Fruit fly (Drosophila melanogaster) whole organism, embryonic: ENCODE measurements around the gene CG7352.

Source experiments
- Adf1 ChIP-seq: fragments of 200-800 bp; sonication (Bioruptor generic); IDR thresholded peaks from 2 replicates; pipeline ENCODE4 v1.3.6; 2022; ENCODE audit warnings: missing biosample characterization, missing genetic modification characterization
- Atf3 ChIP-seq: fragments of 200-800 bp; sonication (Bioruptor generic); optimal IDR thresholded peaks from 3 replicates; lab custom pipeline; 2016; ENCODE audit warnings: missing biosample characterization, missing genetic modification characterization
- CG10147 ChIP-seq: fragments of 200-800 bp; sonication (Bioruptor generic); optimal IDR thresholded peaks from 2 replicates; lab custom pipeline; 2019; ENCODE audit warnings: missing biosample characterization, mild to moderate bottlenecking, missing genetic modification characterization, moderate library complexity
- CG10274 ChIP-seq: fragments of 200-800 bp; sonication (Bioruptor generic); optimal IDR thresholded peaks from 3 replicates; lab custom pipeline; 2017; ENCODE audit warnings: missing biosample characterization, mild to moderate bottlenecking, missing genetic modification characterization
- CG11504 ChIP-seq: fragments of 200-800 bp; sonication (Bioruptor generic); optimal IDR thresholded peaks from 3 replicates; lab custom pipeline; 2019; ENCODE audit warnings: missing biosample characterization, mild to moderate bottlenecking, missing genetic modification characterization, moderate library complexity
- CG13775 ChIP-seq: fragments of 200-800 bp; sonication (Bioruptor generic); optimal IDR thresholded peaks from 3 replicates; lab custom pipeline; 2017; ENCODE audit warnings: missing biosample characterization, mild to moderate bottlenecking, missing genetic modification characterization
- CG14667 ChIP-seq: fragments of 200-800 bp; sonication (Bioruptor generic); IDR thresholded peaks from 2 replicates; pipeline ENCODE4 v1.3.6; 2022; ENCODE audit warnings: missing biosample characterization, missing genetic modification characterization
- CG1647 ChIP-seq: fragments of 200-800 bp; sonication (Bioruptor generic); optimal IDR thresholded peaks from 3 replicates; lab custom pipeline; 2016; ENCODE audit warnings: missing biosample characterization, missing genetic modification characterization
- CG30020 ChIP-seq: fragments of 200-800 bp; optimal IDR thresholded peaks from 2 replicates; lab custom pipeline; 2019; ENCODE audit warnings: missing biosample characterization, mild to moderate bottlenecking, missing genetic modification characterization, moderate library complexity
- CG30431 ChIP-seq: fragments of 200-800 bp; sonication (Bioruptor generic); optimal IDR thresholded peaks from 2 replicates; lab custom pipeline; 2017; ENCODE audit warnings: missing biosample characterization, missing genetic modification characterization
- CG32767 ChIP-seq: fragments of 200-800 bp; sonication (Bioruptor generic); IDR thresholded peaks from 2 replicates; pipeline ENCODE4 v1.3.6; 2022; ENCODE audit warnings: missing biosample characterization, missing genetic modification characterization
- CG33557 ChIP-seq: fragments of 200-800 bp; sonication (Bioruptor generic); optimal IDR thresholded peaks from 2 replicates; lab custom pipeline; 2019; ENCODE audit warnings: missing biosample characterization, mild to moderate bottlenecking, missing genetic modification characterization, moderate library complexity
- CG3407 ChIP-seq: fragments of 200-800 bp; sonication (Bioruptor generic); optimal IDR thresholded peaks from 2 replicates; lab custom pipeline; 2018; ENCODE audit warnings: missing biosample characterization, mild to moderate bottlenecking, missing genetic modification characterization
- CG4404 ChIP-seq: fragments of 200-800 bp; sonication (Bioruptor generic); IDR thresholded peaks from 2 replicates; pipeline ENCODE4 v1.3.6; 2022; ENCODE audit warnings: missing biosample characterization, missing genetic modification characterization
- CG4707 ChIP-seq: fragments of 200-800 bp; sonication (Bioruptor generic); optimal IDR thresholded peaks from 2 replicates; lab custom pipeline; 2018; ENCODE audit warnings: missing biosample characterization, mild to moderate bottlenecking, missing genetic modification characterization, moderate library complexity
- CG6654 ChIP-seq: fragments of 200-800 bp; sonication (Bioruptor generic); optimal IDR thresholded peaks from 2 replicates; lab custom pipeline; 2017; ENCODE audit warnings: missing biosample characterization, mild to moderate bottlenecking, missing genetic modification characterization
- CG6791 ChIP-seq: fragments of 200-800 bp; sonication (Bioruptor generic); IDR thresholded peaks from 3 replicates; pipeline ENCODE4 v1.3.6; 2022; ENCODE audit warnings: missing biosample characterization, missing genetic modification characterization; ENCODE audit not compliant: partially characterized antibody
- CG9437 ChIP-seq: fragments of 200-800 bp; sonication (Bioruptor generic); optimal IDR thresholded peaks from 2 replicates; lab custom pipeline; 2018; ENCODE audit warnings: missing biosample characterization, mild to moderate bottlenecking, missing genetic modification characterization
- CG9817 ChIP-seq: fragments of 200-800 bp; sonication (Bioruptor generic); optimal IDR thresholded peaks from 2 replicates; lab custom pipeline; 2018; ENCODE audit warnings: missing biosample characterization, mild to moderate bottlenecking, missing genetic modification characterization, moderate library complexity
- CHES-1-like ChIP-seq: fragments of 200-800 bp; sonication (Bioruptor generic); optimal IDR thresholded peaks from 2 replicates; lab custom pipeline; 2016; ENCODE audit warnings: missing biosample characterization, missing genetic modification characterization
- CTCF ChIP-seq: fragments of 200-800 bp; sonication (Bioruptor generic); optimal IDR thresholded peaks from 2 replicates; lab custom pipeline; 2017; ENCODE audit warnings: missing biosample characterization, mild to moderate bottlenecking, missing genetic modification characterization, moderate library complexity
- Dbx ChIP-seq: fragments of 200-800 bp; sonication (Bioruptor generic); IDR thresholded peaks from 3 replicates; pipeline ENCODE4 v1.3.6; 2022; ENCODE audit warnings: missing biosample characterization, missing genetic modification characterization
- Dip3 ChIP-seq: fragments of 200-800 bp; sonication (Bioruptor generic); optimal IDR thresholded peaks from 3 replicates; lab custom pipeline; 2016; ENCODE audit warnings: missing biosample characterization, missing genetic modification characterization
- Ets65A ChIP-seq: fragments of 200-800 bp; sonication (Bioruptor generic); peaks from one replicate; lab custom pipeline; 2016; ENCODE audit warnings: missing biosample characterization, missing genetic modification characterization
- H15 ChIP-seq: fragments of 200-800 bp; sonication (Bioruptor generic); IDR thresholded peaks from 3 replicates; pipeline ENCODE4 v1.3.6; 2022; ENCODE audit warnings: missing biosample characterization, missing genetic modification characterization
- Jarid2 ChIP-seq: fragments of 200-800 bp; sonication (Bioruptor generic); optimal IDR thresholded peaks from 3 replicates; lab custom pipeline; 2017; ENCODE audit warnings: mild to moderate bottlenecking, missing biosample characterization, missing genetic modification reagents, missing genetic modification characterization
- NC2β ChIP-seq: fragments of 200-800 bp; sonication (Bioruptor generic); optimal IDR thresholded peaks from 2 replicates; lab custom pipeline; 2016; ENCODE audit warnings: missing biosample characterization, missing genetic modification characterization
- NFAT ChIP-seq: fragments of 200-800 bp; sonication (Bioruptor generic); IDR thresholded peaks from 2 replicates; pipeline ENCODE4 v1.3.6; 2022; ENCODE audit warnings: missing biosample characterization, missing genetic modification characterization
- Nf-YB ChIP-seq: fragments of 200-800 bp; sonication (Bioruptor generic); optimal IDR thresholded peaks from 3 replicates; lab custom pipeline; 2019; ENCODE audit warnings: missing biosample characterization, mild to moderate bottlenecking, missing genetic modification characterization, moderate library complexity
- Pdp1 ChIP-seq, 2 experiments: fragments of 200-800 bp; sonication (Bioruptor generic); optimal IDR thresholded peaks; 3 replicates each; lab custom pipeline; 2016; ENCODE audit warnings: missing biosample characterization in 2 of 2, missing genetic modification characterization in 2 of 2, mild to moderate bottlenecking in 1 of 2, moderate library complexity in 1 of 2
- Scr ChIP-seq: fragments of 200-800 bp; sonication (Bioruptor generic); IDR thresholded peaks from 2 replicates; pipeline ENCODE4 v1.3.6; 2022; ENCODE audit warnings: missing biosample characterization, missing genetic modification characterization; ENCODE audit not compliant: partially characterized antibody
- Trl ChIP-seq, 3 experiments: fragments of >200 bp in 2 of 3; fragments of 200-800 bp in 1 of 3; sonication (Bioruptor generic) in 1 of 3; optimal IDR thresholded peaks; 2 replicates in 1 of 3; 3 replicates in 2 of 3; lab custom pipeline; 2016 to 2017; ENCODE audit warnings: missing biosample characterization in 1 of 3, missing genetic modification characterization in 1 of 3
- ap ChIP-seq: fragments of 200-800 bp; sonication (Bioruptor generic); IDR thresholded peaks from 2 replicates; pipeline ENCODE4 v1.3.6; 2022; ENCODE audit warnings: missing biosample characterization, missing genetic modification characterization
- btn ChIP-seq: fragments of 200-800 bp; sonication (Bioruptor generic); optimal IDR thresholded peaks from 2 replicates; lab custom pipeline; 2016; ENCODE audit warnings: missing biosample characterization, missing genetic modification characterization
- chinmo ChIP-seq: fragments of 200-800 bp; sonication (Bioruptor generic); IDR thresholded peaks from 4 replicates; pipeline ENCODE4 v1.3.6; 2022; ENCODE audit warnings: missing biosample characterization, missing genetic modification characterization; ENCODE audit not compliant: partially characterized antibody
- dmrt11E ChIP-seq: fragments of 200-800 bp; sonication (Bioruptor generic); optimal IDR thresholded peaks from 3 replicates; lab custom pipeline; 2018; ENCODE audit warnings: missing biosample characterization, mild to moderate bottlenecking, missing genetic modification characterization, moderate library complexity
- dmrt99B ChIP-seq: fragments of 200-800 bp; sonication (Bioruptor generic); optimal IDR thresholded peaks from 2 replicates; lab custom pipeline; 2018; ENCODE audit warnings: missing biosample characterization, mild to moderate bottlenecking, missing genetic modification characterization, moderate library complexity
- dpn ChIP-seq, 2 experiments: fragments of 200-800 bp; sonication (Bioruptor generic); optimal IDR thresholded peaks; 3 replicates each; lab custom pipeline; 2016; ENCODE audit warnings: missing biosample characterization in 2 of 2, missing genetic modification characterization in 2 of 2
- esg ChIP-seq: fragments of 200-800 bp; sonication (Bioruptor generic); conservative IDR thresholded peaks from 2 replicates; pipeline ENCODE4 v1.3.6; 2022; ENCODE audit warnings: missing biosample characterization, missing genetic modification characterization
- fd3F ChIP-seq: fragments of 200-800 bp; sonication (Bioruptor generic); optimal IDR thresholded peaks from 2 replicates; lab custom pipeline; 2018; ENCODE audit warnings: missing biosample characterization, mild to moderate bottlenecking, missing genetic modification characterization, moderate library complexity
- gcm ChIP-seq: fragments of 200-800 bp; sonication (Bioruptor generic); optimal IDR thresholded peaks from 2 replicates; lab custom pipeline; 2019; ENCODE audit warnings: missing biosample characterization, mild to moderate bottlenecking, missing genetic modification characterization, moderate library complexity
- lbe ChIP-seq: fragments of 200-800 bp; sonication (Bioruptor generic); optimal IDR thresholded peaks from 2 replicates; lab custom pipeline; 2016; ENCODE audit warnings: missing biosample characterization, mild to moderate bottlenecking, missing genetic modification characterization
- mirr ChIP-seq: fragments of 200-800 bp; sonication (Bioruptor generic); optimal IDR thresholded peaks from 3 replicates; lab custom pipeline; 2018; ENCODE audit warnings: missing biosample characterization, mild to moderate bottlenecking, missing genetic modification characterization
- sc ChIP-seq, 3 experiments: fragments of >200 bp in 2 of 3; fragments of 200-800 bp in 1 of 3; sonication (Bioruptor generic) in 1 of 3; optimal IDR thresholded peaks; 2 replicates in 2 of 3; 3 replicates in 1 of 3; lab custom pipeline; 2017; ENCODE audit warnings: mild to moderate bottlenecking in 1 of 3, missing biosample characterization in 1 of 3, missing genetic modification characterization in 1 of 3, missing genetic modification reagents in 1 of 3
- stc ChIP-seq: fragments of 200-800 bp; sonication (Bioruptor generic); IDR thresholded peaks from 2 replicates; pipeline ENCODE4 v1.3.6; 2022; ENCODE audit warnings: missing biosample characterization, missing genetic modification characterization
- tgo ChIP-seq: fragments of 200-800 bp; sonication (Bioruptor generic); IDR thresholded peaks from 3 replicates; pipeline ENCODE4 v1.3.6; 2022; ENCODE audit warnings: missing biosample characterization, missing genetic modification characterization
- tup ChIP-seq: fragments of 200-800 bp; sonication (Bioruptor generic); optimal IDR thresholded peaks from 2 replicates; lab custom pipeline; 2016; ENCODE audit warnings: missing biosample characterization, mild to moderate bottlenecking, missing genetic modification characterization, moderate library complexity
- vvl ChIP-seq: fragments of 200-800 bp; sonication (Bioruptor generic); IDR thresholded peaks from 2 replicates; pipeline ENCODE4 v1.3.6; 2022; ENCODE audit warnings: missing biosample characterization, missing genetic modification characterization
- zf30C ChIP-seq: fragments of 200-800 bp; sonication (Bioruptor generic); optimal IDR thresholded peaks from 3 replicates; lab custom pipeline; 2018; ENCODE audit warnings: missing biosample characterization, mild to moderate bottlenecking, missing genetic modification characterization
- zfh2 ChIP-seq: fragments of 200-800 bp; sonication (Bioruptor generic); optimal IDR thresholded peaks from 2 replicates; lab custom pipeline; 2016; ENCODE audit warnings: missing biosample characterization, missing genetic modification characterization

Gene CG7352

DNA sequence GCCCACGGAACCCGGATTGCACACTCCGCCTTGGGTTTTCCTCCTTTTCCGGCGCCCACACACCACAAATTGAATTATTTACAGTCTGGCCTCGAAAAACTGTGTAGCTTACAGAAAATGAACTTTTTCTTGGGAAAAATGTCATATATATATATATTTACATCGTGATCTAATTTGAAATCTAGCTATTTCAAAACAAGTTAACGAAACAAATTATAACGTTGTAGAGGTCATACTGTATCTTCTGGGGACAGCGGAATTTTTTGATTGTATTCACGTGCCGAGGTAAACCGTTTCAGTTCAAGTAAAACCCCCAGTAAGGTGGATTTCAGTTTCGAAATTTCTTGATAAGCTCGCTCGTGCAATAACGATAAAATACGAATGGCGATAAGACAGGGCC lies 7.1 kb downstream of the CG7352 start (continued):
- TF ChIP-seq mirr (GFP tag; lab: Kevin White, UChicago) (no peak), lbe (GFP tag; lab: Kevin White, UChicago) (peak; percentile 62), CG10147 (peak; percentile 6), dpn (GFP tag; optimal IDR thresholded peaks at IDR 0.05; lab: Kevin White, UChicago) (peak in 1 of 2 experiments; percentile 31), CG4707 (GFP tag; lab: Kevin White, UChicago) (no peak), CG32767 (GFP tag; lab: Robert Waterston, UW) (0 out of 2 replicates have a peak, but pooled peaks have one; percentile 28), CG30431 (GFP tag; lab: Kevin White, UChicago) (no peak), stc (GFP tag; lab: Robert Waterston, UW) (peak; percentile 79), chinmo (GFP tag; lab: Robert Waterston, UW) (no peak), Trl (optimal IDR thresholded peaks at IDR 0.05; lab: Kevin White, UChicago) (no peak), Trl (GFP tag; optimal IDR thresholded peaks at IDR 0.05; lab: Kevin White, UChicago) (no peak), gcm (no peak), fd3F (GFP tag; lab: Kevin White, UChicago) (peak; percentile 28), CG1647 (GFP tag; lab: Kevin White, UChicago) (peak; percentile 1), CG11504 (peak; percentile 54), ap (GFP tag; lab: Robert Waterston, UW) (peak; percentile 40; the same call in 1 of the 2 replicates), Nf-YB (GFP tag; lab: Kevin White, UChicago) (no peak), CG14667 (GFP tag; lab: Robert Waterston, UW) (peak; percentile 55; the same call in 1 of the 2 replicates), vvl (GFP tag; lab: Robert Waterston, UW) (peak; percentile 87), Jarid2 (no peak), CG30020 (tag; lab: Kevin White, UChicago) (no peak), btn (no peak), esg (GFP tag; lab: Robert Waterston, UW) (0 out of 2 replicates have a peak, but pooled peaks have one; percentile 25), dmrt99B (tag; lab: Kevin White, UChicago) (peak; percentile 52), zfh2 (no peak), NC2β (GFP tag; lab: Kevin White, UChicago) (no peak), Atf3 (no peak), CHES-1-like (GFP tag; lab: Kevin White, UChicago) (no peak), NFAT (peak; percentile 53), CG6791 (GFP tag; lab: Robert Waterston, UW) (no peak), tup (GFP tag; lab: Kevin White, UChicago) (no peak), H15 (peak; percentile 59; the same call in 1 of the 3 replicates), Dbx (GFP tag; lab: Robert Waterston, UW) (peak; percentile 71), Dip3 (GFP tag; lab: Kevin White, UChicago) (no peak), sc (optimal IDR thresholded peaks at IDR 0.05; lab: Kevin White, UChicago) (no peak), sc (GFP tag; optimal IDR thresholded peaks at IDR 0.05; lab: Kevin White, UChicago) (no peak), Ets65A (GFP tag; lab: Kevin White, UChicago) (no peak), CG10274 (GFP tag; lab: Kevin White, UChicago) (no peak), Pdp1 (GFP tag; optimal IDR thresholded peaks at IDR 0.05; lab: Kevin White, UChicago) (no peak), CG33557 (GFP tag; lab: Kevin White, UChicago) (no peak), Scr (no peak), CG9817 (peak; percentile 66), CG9437 (no peak), CG6654 (GFP tag; lab: Kevin White, UChicago) (no peak), Adf1 (GFP tag; lab: Robert Waterston, UW) (no peak; the same call in 1 of the 2 replicates), CG13775 (GFP tag; lab: Kevin White, UChicago) (no peak), zf30C (GFP tag; lab: Kevin White, UChicago) (no peak), dmrt11E (tag; lab: Kevin White, UChicago) (no peak), CG3407 (peak; percentile 39), CG4404 (no peak), CTCF (no peak), tgo (GFP tag; lab: Robert Waterston, UW) (peak; percentile 73; the same call in 2 of the 3 replicates)
